Worm (Caenorhabditis elegans): ENCODE measurements around the gene Y67A10A.7.

ce11 chrIV:14421938-14422337 is 48.0 kb downstream of the Y67A10A.7 start, which contains the start of gene F55B11.7:
- TF ChIP-seq T07F8.4 (tag; optimal IDR thresholded peaks at IDR 0.05) (no peak), him-1 (tag; optimal IDR thresholded peaks at IDR 0.05) (no peak)
